Worm (Caenorhabditis elegans) whole organism, L4/young adult: ENCODE results near the gene cyp-13A1.

ENCODE experiments used
- W03F9.2 ChIP-seq: fragments of 150-350 bp; optimal IDR thresholded peaks from 2 replicates; lab custom pipeline; 2014; ENCODE audit warnings: missing biosample characterization, missing genetic modification characterization
- him-1 ChIP-seq: sonication (generic microtip); optimal IDR thresholded peaks from 2 replicates; lab custom pipeline; 2016; ENCODE audit warnings: missing genotype, missing genetic modification reagents, missing genetic modification characterization, missing compliant biosample characterization

ce11 chrII:9829108-9829507 lies 47.3 kb upstream of the cyp-13A1 start, which contains the start of gene ZK938.1:
- TF ChIP-seq him-1 (no peak), W03F9.2 (tag; lab: Kevin White, UChicago) (no peak)
